Fruit fly (Drosophila melanogaster) whole organism, embryonic: Measurements from ENCODE around the gene CG2794.

Experiments
- Atf-2 ChIP-seq: fragments of 200-800 bp; sonication (Bioruptor generic); optimal IDR thresholded peaks from 2 replicates; lab custom pipeline; 2016; ENCODE audit warnings: missing biosample characterization, missing genetic modification characterization
- Atf3 ChIP-seq: fragments of 200-800 bp; sonication (Bioruptor generic); optimal IDR thresholded peaks from 3 replicates; lab custom pipeline; 2016; ENCODE audit warnings: missing biosample characterization, missing genetic modification characterization
- Bdp1 ChIP-seq: fragments of 200-800 bp; sonication (Bioruptor generic); optimal IDR thresholded peaks from 3 replicates; lab custom pipeline; 2016; ENCODE audit warnings: missing biosample characterization, missing genetic modification characterization
- CG10543 ChIP-seq: fragments of 200-800 bp; sonication (Bioruptor generic); optimal IDR thresholded peaks from 3 replicates; lab custom pipeline; 2017; ENCODE audit warnings: missing biosample characterization, mild to moderate bottlenecking, missing genetic modification characterization, moderate library complexity
- CG12071 ChIP-seq: fragments of 200-800 bp; sonication (Bioruptor generic); optimal IDR thresholded peaks from 3 replicates; lab custom pipeline; 2018; ENCODE audit warnings: missing biosample characterization, mild to moderate bottlenecking, missing genetic modification characterization
- CG12219 ChIP-seq: fragments of 200-800 bp; sonication (Bioruptor generic); optimal IDR thresholded peaks from 3 replicates; lab custom pipeline; 2018; ENCODE audit warnings: missing biosample characterization, mild to moderate bottlenecking, missing genetic modification characterization
- CG14441 ChIP-seq: fragments of 200-800 bp; sonication (Bioruptor generic); IDR thresholded peaks from 2 replicates; pipeline ENCODE4 v1.3.6; 2022; ENCODE audit warnings: missing biosample characterization, missing genetic modification characterization
- CG14965 ChIP-seq: fragments of 200-800 bp; sonication (Bioruptor generic); optimal IDR thresholded peaks from 2 replicates; lab custom pipeline; 2016; ENCODE audit warnings: missing biosample characterization, missing genetic modification characterization, borderline replicate concordance
- CG1647 ChIP-seq: fragments of 200-800 bp; sonication (Bioruptor generic); optimal IDR thresholded peaks from 3 replicates; lab custom pipeline; 2016; ENCODE audit warnings: missing biosample characterization, missing genetic modification characterization
- CG17186 ChIP-seq: fragments of 200-800 bp; sonication (Bioruptor generic); optimal IDR thresholded peaks from 3 replicates; lab custom pipeline; 2017; ENCODE audit warnings: missing biosample characterization, missing genetic modification reagents, missing genetic modification characterization
- CG17802 ChIP-seq: fragments of 200-800 bp; sonication (Bioruptor generic); optimal IDR thresholded peaks from 2 replicates; lab custom pipeline; 2018; ENCODE audit warnings: missing biosample characterization, mild to moderate bottlenecking, missing genetic modification characterization, moderate library complexity
- CG2875 ChIP-seq: fragments of 200-800 bp; sonication (Bioruptor generic); optimal IDR thresholded peaks from 2 replicates; lab custom pipeline; 2017; ENCODE audit warnings: missing biosample characterization, mild to moderate bottlenecking, missing genetic modification characterization, missing genetic modification reagents
- CG4404 ChIP-seq: fragments of 200-800 bp; sonication (Bioruptor generic); IDR thresholded peaks from 2 replicates; pipeline ENCODE4 v1.3.6; 2022; ENCODE audit warnings: missing biosample characterization, missing genetic modification characterization
- CG6813 ChIP-seq: fragments of 200-800 bp; sonication (Bioruptor generic); optimal IDR thresholded peaks from 2 replicates; lab custom pipeline; 2017; ENCODE audit warnings: missing biosample characterization, missing genetic modification characterization, mild to moderate bottlenecking, moderate library complexity, missing genetic modification reagents
- CG7271 ChIP-seq: fragments of 200-800 bp; sonication (Bioruptor generic); optimal IDR thresholded peaks from 2 replicates; lab custom pipeline; 2018; ENCODE audit warnings: missing biosample characterization, mild to moderate bottlenecking, missing genetic modification characterization, moderate library complexity
- CG7372 ChIP-seq: fragments of 200-800 bp; sonication (Bioruptor generic); IDR thresholded peaks from 2 replicates; pipeline ENCODE4 v1.3.6; 2022; ENCODE audit warnings: missing biosample characterization, missing genetic modification characterization
- CG8290 ChIP-seq, 3 experiments: fragments of 200-800 bp; sonication (Bioruptor generic); optimal IDR thresholded peaks; 2 replicates each; lab custom pipeline; 2016 to 2019; ENCODE audit warnings: missing biosample characterization in 3 of 3, missing genetic modification characterization in 3 of 3, mild to moderate bottlenecking in 2 of 3, moderate library complexity in 1 of 3
- CG8478 ChIP-seq: fragments of >200 bp; optimal IDR thresholded peaks from 2 replicates; lab custom pipeline; 2018
- CG8765 ChIP-seq: fragments of 200-800 bp; sonication (Bioruptor generic); IDR thresholded peaks from 2 replicates; pipeline ENCODE4 v1.3.6; 2022; ENCODE audit warnings: missing biosample characterization, missing genetic modification characterization
- CG8924 ChIP-seq: fragments of 200-800 bp; optimal IDR thresholded peaks from 3 replicates; lab custom pipeline; 2019; ENCODE audit warnings: missing biosample characterization, mild to moderate bottlenecking, missing genetic modification characterization, moderate library complexity
- CG8944 ChIP-seq: fragments of 200-800 bp; sonication (Bioruptor generic); optimal IDR thresholded peaks from 3 replicates; lab custom pipeline; 2016; ENCODE audit warnings: missing biosample characterization, missing genetic modification characterization
- CG9215 ChIP-seq: fragments of 200-800 bp; sonication (Bioruptor generic); IDR thresholded peaks from 2 replicates; pipeline ENCODE4 v1.3.6; 2022; ENCODE audit warnings: missing biosample characterization, missing genetic modification characterization
- Eip74EF ChIP-seq, 2 experiments: fragments of 200-800 bp in 1 of 2; fragments of >200 bp in 1 of 2; sonication (Bioruptor generic) in 1 of 2; optimal IDR thresholded peaks; 2 replicates each; lab custom pipeline; 2017 to 2019; ENCODE audit warnings: missing biosample characterization in 2 of 2, missing genetic modification characterization in 2 of 2, mild to moderate bottlenecking in 1 of 2, moderate library complexity in 1 of 2
- GATAe ChIP-seq: fragments of 200-800 bp; sonication (Bioruptor generic); conservative IDR thresholded peaks from 2 replicates; pipeline ENCODE4 v1.3.6; 2022; ENCODE audit warnings: missing biosample characterization, missing genetic modification characterization
- HHEX ChIP-seq: fragments of 200-800 bp; sonication (Bioruptor generic); optimal IDR thresholded peaks from 3 replicates; lab custom pipeline; 2017; ENCODE audit warnings: missing biosample characterization, mild to moderate bottlenecking, missing genetic modification characterization, missing genetic modification reagents
- Med ChIP-seq: fragments of 200-800 bp; sonication (Bioruptor generic); peaks from one replicate; lab custom pipeline; 2016; ENCODE audit warnings: missing biosample characterization, missing genetic modification characterization, mild to moderate bottlenecking, inconsistent platforms, moderate library complexity
- Myb ChIP-seq: fragments of 200-800 bp; sonication (Bioruptor generic); optimal IDR thresholded peaks from 2 replicates; lab custom pipeline; 2016; ENCODE audit warnings: missing biosample characterization, missing genetic modification characterization
- Neu2 ChIP-seq: fragments of 200-800 bp; sonication (Bioruptor generic); optimal IDR thresholded peaks from 3 replicates; lab custom pipeline; 2016; ENCODE audit warnings: missing biosample characterization, missing genetic modification characterization, borderline replicate concordance
- Nf-YA ChIP-seq: fragments of 200-800 bp; sonication (Bioruptor generic); IDR thresholded peaks from 2 replicates; pipeline ENCODE4 v1.3.6; 2022; ENCODE audit warnings: missing biosample characterization, missing genetic modification characterization
- Spps ChIP-seq: fragments of 200-800 bp; sonication (Bioruptor generic); optimal IDR thresholded peaks from 2 replicates; lab custom pipeline; 2018; ENCODE audit warnings: missing biosample characterization, mild to moderate bottlenecking, missing genetic modification characterization
- Trl ChIP-seq, 3 experiments: fragments of >200 bp in 2 of 3; fragments of 200-800 bp in 1 of 3; sonication (Bioruptor generic) in 1 of 3; optimal IDR thresholded peaks; 2 replicates in 1 of 3; 3 replicates in 2 of 3; lab custom pipeline; 2016 to 2017; ENCODE audit warnings: missing biosample characterization in 1 of 3, missing genetic modification characterization in 1 of 3
- az2 ChIP-seq: fragments of 200-800 bp; sonication (Bioruptor generic); optimal IDR thresholded peaks from 3 replicates; lab custom pipeline; 2016; ENCODE audit warnings: missing biosample characterization, missing genetic modification characterization
- bbx ChIP-seq: fragments of 200-800 bp; sonication (Bioruptor generic); IDR thresholded peaks from 2 replicates; pipeline ENCODE4 v1.3.6; 2022; ENCODE audit warnings: missing biosample characterization, missing genetic modification characterization; ENCODE audit not compliant: partially characterized antibody
- br ChIP-seq: fragments of >200 bp; optimal IDR thresholded peaks from 2 replicates; lab custom pipeline; 2017
- cato ChIP-seq: fragments of 200-800 bp; sonication (Bioruptor generic); optimal IDR thresholded peaks from 2 replicates; lab custom pipeline; 2016; ENCODE audit warnings: missing biosample characterization, missing genetic modification characterization, borderline replicate concordance
- chif ChIP-seq, 2 experiments: fragments of 200-800 bp; sonication (Bioruptor generic); optimal IDR thresholded peaks; 3 replicates each; lab custom pipeline; 2016; ENCODE audit warnings: missing biosample characterization in 2 of 2, missing genetic modification characterization in 2 of 2
- exex ChIP-seq: fragments of 200-800 bp; sonication (Bioruptor generic); optimal IDR thresholded peaks from 4 replicates; lab custom pipeline; 2018; ENCODE audit warnings: missing biosample characterization, mild to moderate bottlenecking, missing genetic modification characterization, moderate library complexity
- fu2 ChIP-seq: fragments of 200-800 bp; sonication (Bioruptor generic); optimal IDR thresholded peaks from 2 replicates; lab custom pipeline; 2016; ENCODE audit warnings: missing biosample characterization, missing genetic modification characterization
- gem ChIP-seq: fragments of 200-800 bp; sonication (Bioruptor generic); optimal IDR thresholded peaks from 2 replicates; lab custom pipeline; 2019; ENCODE audit warnings: missing biosample characterization, mild to moderate bottlenecking, missing genetic modification characterization, moderate library complexity
- gsb-n ChIP-seq: fragments of 200-800 bp; sonication (Bioruptor generic); optimal IDR thresholded peaks from 3 replicates; lab custom pipeline; 2018; ENCODE audit warnings: missing biosample characterization, mild to moderate bottlenecking, missing genetic modification characterization
- lilli ChIP-seq: fragments of 200-800 bp; sonication (Bioruptor generic); optimal IDR thresholded peaks from 3 replicates; lab custom pipeline; 2016; ENCODE audit warnings: missing biosample characterization, missing genetic modification characterization
- maf-S ChIP-seq: fragments of 200-800 bp; sonication (Bioruptor generic); optimal IDR thresholded peaks from 2 replicates; lab custom pipeline; 2016; ENCODE audit warnings: missing biosample characterization, missing genetic modification characterization
- ranshi ChIP-seq: fragments of 200-800 bp; sonication (Bioruptor generic); IDR thresholded peaks from 2 replicates; pipeline ENCODE4 v1.3.6; 2022; ENCODE audit warnings: missing biosample characterization, missing genetic modification characterization
- scrt ChIP-seq: fragments of 200-800 bp; sonication (Bioruptor generic); optimal IDR thresholded peaks from 2 replicates; lab custom pipeline; 2018; ENCODE audit warnings: missing biosample characterization, mild to moderate bottlenecking, missing genetic modification characterization, moderate library complexity
- sens ChIP-seq: fragments of 200-800 bp; sonication (Bioruptor generic); peaks from one replicate; lab custom pipeline; 2016; ENCODE audit warnings: missing biosample characterization, missing genetic modification characterization
- stwl ChIP-seq: fragments of 200-800 bp; sonication (Bioruptor generic); optimal IDR thresholded peaks from 3 replicates; lab custom pipeline; 2018; ENCODE audit warnings: missing biosample characterization, mild to moderate bottlenecking, missing genetic modification characterization, moderate library complexity
- zfh1 ChIP-seq: fragments of 200-800 bp; sonication (Bioruptor generic); IDR thresholded peaks from 3 replicates; pipeline ENCODE4 v1.3.6; 2022; ENCODE audit warnings: missing biosample characterization, missing genetic modification characterization

The CG2794 gene

DNA sequence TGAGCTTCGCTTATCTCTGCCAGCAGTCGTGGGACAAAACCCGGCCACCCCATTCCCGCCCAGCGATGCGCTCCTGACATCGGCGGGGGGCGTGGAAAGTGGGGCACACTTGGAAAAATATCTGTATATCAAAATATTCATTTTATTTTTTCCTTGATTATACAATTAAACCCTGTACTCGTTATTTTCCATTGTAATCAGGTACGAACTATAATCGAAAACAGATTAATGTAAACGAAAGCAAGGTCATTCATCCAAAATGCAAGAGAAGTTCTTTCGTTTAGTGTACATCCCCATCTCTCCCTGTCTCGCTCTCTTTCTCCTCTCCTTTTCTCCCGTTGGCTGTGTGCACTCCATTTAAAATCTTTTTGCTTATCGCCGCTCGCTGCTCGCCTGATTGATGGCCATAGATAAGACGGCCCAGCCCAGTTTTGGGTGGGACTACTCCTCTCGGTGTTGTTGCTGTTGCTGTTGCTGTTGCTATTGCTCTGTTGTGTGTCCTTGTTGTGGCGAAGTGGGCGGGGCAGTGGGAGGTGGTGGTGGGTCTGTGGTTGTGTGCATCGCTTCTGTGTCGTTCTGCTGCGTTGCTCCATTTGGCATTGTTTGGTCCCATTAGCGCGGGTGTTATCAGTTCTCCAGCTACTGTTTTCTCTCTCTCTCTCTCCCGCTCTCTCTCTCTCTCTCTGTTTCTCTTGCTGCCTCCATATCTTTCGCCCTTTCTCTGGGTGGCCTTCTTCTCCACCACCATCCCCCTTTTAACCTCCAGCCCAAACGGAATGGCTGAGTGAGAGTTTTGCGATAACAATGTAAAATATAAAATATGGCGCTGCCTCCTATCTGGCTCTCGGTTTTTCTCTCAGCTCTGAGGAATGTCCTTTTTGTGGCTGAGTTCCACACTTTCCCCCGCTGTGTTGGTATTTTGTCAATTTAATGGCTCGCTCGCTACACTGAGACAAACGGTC lies 47.6 kb upstream of the CG2794 start (continued):
- peak; percentile 71 for TF ChIP-seq CG4404 (GFP tag; lab: Robert Waterston, UW)
- no peak for TF ChIP-seq exex (tag; lab: Kevin White, UChicago)
- peak; percentile 90 for TF ChIP-seq gem (tag; lab: Kevin White, UChicago)
- peak; percentile 73 for TF ChIP-seq scrt
- TF ChIP-seq cato (GFP tag; lab: Kevin White, UChicago), result peak; percentile 58
- no peak; the same call in 1 of the 2 replicates for TF ChIP-seq GATAe
- peak; percentile 66 for TF ChIP-seq lilli (GFP tag; lab: Kevin White, UChicago)
- TF ChIP-seq Trl (optimal IDR thresholded peaks at IDR 0.05; lab: Kevin White, UChicago), result peak; percentile 79 to 88
- peak; percentile 47 for TF ChIP-seq Trl (GFP tag; optimal IDR thresholded peaks at IDR 0.05; lab: Kevin White, UChicago)
- no peak for TF ChIP-seq CG10543 (GFP tag; lab: Kevin White, UChicago)
- TF ChIP-seq CG14965 (GFP tag; lab: Kevin White, UChicago), result no peak
- TF ChIP-seq zfh1 (GFP tag; lab: Robert Waterston, UW), result peak; percentile 81
- TF ChIP-seq CG6813 (GFP tag; lab: Kevin White, UChicago), result peak; percentile 75
- TF ChIP-seq chif (GFP tag; optimal IDR thresholded peaks at IDR 0.05; lab: Kevin White, UChicago), result peak; percentile 72 to 80
- TF ChIP-seq Atf-2 (GFP tag; lab: Kevin White, UChicago), result peak; percentile 57
- TF ChIP-seq CG8924 (tag; lab: Kevin White, UChicago), result peak; percentile 80
- peak; percentile 56 for TF ChIP-seq Atf3 (GFP tag; lab: Kevin White, UChicago)
- TF ChIP-seq CG7372 (GFP tag; lab: Robert Waterston, UW), result peak; percentile 64
- no peak for TF ChIP-seq Neu2 (GFP tag; lab: Kevin White, UChicago)
- peak; percentile 26; the same call in 1 of the 2 replicates for TF ChIP-seq Nf-YA (GFP tag; lab: Robert Waterston, UW)
- peak; percentile 45 for TF ChIP-seq fu2 (GFP tag; lab: Kevin White, UChicago)
- TF ChIP-seq Eip74EF (GFP tag; optimal IDR thresholded peaks at IDR 0.05; lab: Kevin White, UChicago), result peak in 1 of 2 experiments; percentile 55
- TF ChIP-seq az2 (GFP tag; lab: Kevin White, UChicago), result peak; percentile 80
- TF ChIP-seq CG12219 (GFP tag; lab: Kevin White, UChicago), result peak; percentile 68
- no peak for TF ChIP-seq CG8765
- TF ChIP-seq br (lab: Kevin White, UChicago), result no peak
- peak; percentile 38 for TF ChIP-seq Bdp1 (GFP tag; lab: Kevin White, UChicago)
- TF ChIP-seq Myb (GFP tag; lab: Kevin White, UChicago), result peak; percentile 23
- TF ChIP-seq sens, result peak; percentile 95
- no peak for TF ChIP-seq CG1647 (GFP tag; lab: Kevin White, UChicago)
- TF ChIP-seq bbx, result no peak
- TF ChIP-seq maf-S (GFP tag; lab: Kevin White, UChicago), result peak; percentile 41
- peak; percentile 70 for TF ChIP-seq Spps
- TF ChIP-seq CG2875, result peak; percentile 71
- peak; percentile 59 for TF ChIP-seq CG8944 (GFP tag; lab: Kevin White, UChicago)
- TF ChIP-seq CG7271 (tag; lab: Kevin White, UChicago), result peak; percentile 4
- peak; percentile 71 for TF ChIP-seq ranshi (GFP tag; lab: Robert Waterston, UW)
- peak; percentile 93 for TF ChIP-seq Med (GFP tag; lab: Kevin White, UChicago)
- TF ChIP-seq CG9215, result peak; percentile 37; the same call in 1 of the 2 replicates
- peak; percentile 72 for TF ChIP-seq HHEX (GFP tag; lab: Kevin White, UChicago)
- no peak for TF ChIP-seq CG8478 (lab: Kevin White, UChicago)
- TF ChIP-seq gsb-n (tag; lab: Kevin White, UChicago), result peak; percentile 77
- peak; percentile 49; the same call in 1 of the 2 replicates for TF ChIP-seq CG14441 (GFP tag; lab: Robert Waterston, UW)
- TF ChIP-seq CG17186 (GFP tag; lab: Kevin White, UChicago), result peak; percentile 48
- peak; percentile 74 for TF ChIP-seq CG12071
- TF ChIP-seq CG17802 (tag; lab: Kevin White, UChicago), result peak; percentile 49
- TF ChIP-seq stwl (tag; lab: Kevin White, UChicago), result no peak
- TF ChIP-seq CG8290 (GFP tag; optimal IDR thresholded peaks at IDR 0.05; lab: Kevin White, UChicago), result no peak
- peak in 1 of 2 experiments; percentile 69 for TF ChIP-seq CG8290 (tag; optimal IDR thresholded peaks at IDR 0.05; lab: Kevin White, UChicago)
